Fruit fly (Drosophila melanogaster) whole organism, embryonic: ENCODE measurements around the gene mRpL12.
A peak's percentile ranks its signal among the peaks of the same experiment; 100 is the strongest.

Source experiments
- Bgb ChIP-seq: fragments of 200-800 bp; sonication (Bioruptor generic); IDR thresholded peaks from 2 replicates; pipeline ENCODE4 v1.3.6; 2022; ENCODE audit warnings: missing biosample characterization, missing genetic modification characterization; ENCODE audit not compliant: partially characterized antibody
- CG11093 ChIP-seq: fragments of 200-800 bp; sonication (Bioruptor generic); IDR thresholded peaks from 3 replicates; pipeline ENCODE4 v1.3.6; 2022; ENCODE audit warnings: missing biosample characterization, missing genetic modification characterization
- CG11504 ChIP-seq: fragments of 200-800 bp; sonication (Bioruptor generic); optimal IDR thresholded peaks from 3 replicates; lab custom pipeline; 2019; ENCODE audit warnings: missing biosample characterization, mild to moderate bottlenecking, missing genetic modification characterization, moderate library complexity
- CG12942 ChIP-seq: fragments of 200-800 bp; sonication (Bioruptor generic); optimal IDR thresholded peaks from 3 replicates; lab custom pipeline; 2016; ENCODE audit warnings: missing biosample characterization, missing genetic modification characterization
- CG15269 ChIP-seq: fragments of 200-800 bp; sonication (Bioruptor generic); optimal IDR thresholded peaks from 2 replicates; lab custom pipeline; 2018; ENCODE audit warnings: missing biosample characterization, mild to moderate bottlenecking, missing genetic modification characterization, moderate library complexity
- CG18619 ChIP-seq: fragments of 200-800 bp; sonication (Bioruptor generic); optimal IDR thresholded peaks from 3 replicates; lab custom pipeline; 2017; ENCODE audit warnings: missing biosample characterization, mild to moderate bottlenecking, missing genetic modification characterization
- CG3847 ChIP-seq: fragments of 200-800 bp; sonication (Bioruptor generic); IDR thresholded peaks from 2 replicates; pipeline ENCODE4 v1.3.6; 2022; ENCODE audit warnings: missing biosample characterization, missing genetic modification characterization
- CG4404 ChIP-seq: fragments of 200-800 bp; sonication (Bioruptor generic); IDR thresholded peaks from 2 replicates; pipeline ENCODE4 v1.3.6; 2022; ENCODE audit warnings: missing biosample characterization, missing genetic modification characterization
- CG6175 ChIP-seq: fragments of 200-800 bp; sonication (Bioruptor generic); IDR thresholded peaks from 3 replicates; pipeline ENCODE4 v1.3.6; 2022; ENCODE audit warnings: missing biosample characterization, missing genetic modification characterization
- CG7271 ChIP-seq: fragments of 200-800 bp; sonication (Bioruptor generic); optimal IDR thresholded peaks from 2 replicates; lab custom pipeline; 2018; ENCODE audit warnings: missing biosample characterization, mild to moderate bottlenecking, missing genetic modification characterization, moderate library complexity
- CG7357 ChIP-seq: fragments of 200-800 bp; sonication (Bioruptor generic); IDR thresholded peaks from 3 replicates; pipeline ENCODE4 v1.3.6; 2022; ENCODE audit warnings: missing biosample characterization, missing genetic modification characterization
- CG8359 ChIP-seq: fragments of 200-800 bp; sonication (Bioruptor generic); optimal IDR thresholded peaks from 2 replicates; lab custom pipeline; 2017; ENCODE audit warnings: missing biosample characterization, mild to moderate bottlenecking, missing genetic modification characterization, borderline replicate concordance
- CG8478 ChIP-seq: fragments of >200 bp; optimal IDR thresholded peaks from 2 replicates; lab custom pipeline; 2018
- CG9437 ChIP-seq: fragments of 200-800 bp; sonication (Bioruptor generic); optimal IDR thresholded peaks from 2 replicates; lab custom pipeline; 2018; ENCODE audit warnings: missing biosample characterization, mild to moderate bottlenecking, missing genetic modification characterization
- CG9727 ChIP-seq: fragments of 200-800 bp; sonication (Bioruptor generic); optimal IDR thresholded peaks from 3 replicates; lab custom pipeline; 2017; ENCODE audit warnings: missing biosample characterization, mild to moderate bottlenecking, missing genetic modification characterization
- Camta ChIP-seq: fragments of 200-800 bp; sonication (Bioruptor generic); optimal IDR thresholded peaks from 2 replicates; lab custom pipeline; 2016; ENCODE audit warnings: missing biosample characterization, missing genetic modification characterization
- Doc2 ChIP-seq: fragments of 200-800 bp; sonication (Bioruptor generic); IDR thresholded peaks from 2 replicates; pipeline ENCODE4 v1.3.6; 2022; ENCODE audit warnings: missing biosample characterization, missing genetic modification characterization
- Dp ChIP-seq: fragments of 200-800 bp; sonication (Bioruptor generic); optimal IDR thresholded peaks from 2 replicates; lab custom pipeline; 2018; ENCODE audit warnings: missing biosample characterization, mild to moderate bottlenecking, missing genetic modification characterization, moderate library complexity
- Dref ChIP-seq: fragments of 200-800 bp; sonication (Bioruptor generic); IDR thresholded peaks from 2 replicates; pipeline ENCODE4 v1.3.6; 2022; ENCODE audit warnings: missing biosample characterization, missing genetic modification characterization
- Fer2 ChIP-seq: fragments of 200-800 bp; sonication (Bioruptor generic); optimal IDR thresholded peaks from 2 replicates; lab custom pipeline; 2018; ENCODE audit warnings: missing biosample characterization, mild to moderate bottlenecking, missing genetic modification characterization, moderate library complexity
- H2.0 ChIP-seq: fragments of 200-800 bp; sonication (Bioruptor generic); IDR thresholded peaks from 2 replicates; pipeline ENCODE4 v1.3.6; 2022; ENCODE audit warnings: missing biosample characterization, missing genetic modification characterization
- HHEX ChIP-seq: fragments of 200-800 bp; sonication (Bioruptor generic); optimal IDR thresholded peaks from 3 replicates; lab custom pipeline; 2017; ENCODE audit warnings: missing biosample characterization, mild to moderate bottlenecking, missing genetic modification characterization, missing genetic modification reagents
- Hr3 ChIP-seq: fragments of 200-800 bp; sonication (Bioruptor generic); optimal IDR thresholded peaks from 3 replicates; lab custom pipeline; 2016; ENCODE audit warnings: missing biosample characterization, missing genetic modification characterization
- Hr78 ChIP-seq, 2 experiments: fragments of 200-800 bp in 1 of 2; fragments of >200 bp in 1 of 2; sonication (Bioruptor generic) in 1 of 2; optimal IDR thresholded peaks; 2 replicates each; lab custom pipeline; 2017 to 2019; ENCODE audit warnings: missing biosample characterization in 2 of 2, missing genetic modification characterization in 2 of 2, mild to moderate bottlenecking in 1 of 2, moderate library complexity in 1 of 2
- MTF-1 ChIP-seq: fragments of 200-800 bp; sonication (Bioruptor generic); optimal IDR thresholded peaks from 2 replicates; lab custom pipeline; 2018; ENCODE audit warnings: missing biosample characterization, mild to moderate bottlenecking, missing genetic modification characterization, borderline replicate concordance
- Med ChIP-seq: fragments of 200-800 bp; sonication (Bioruptor generic); peaks from one replicate; lab custom pipeline; 2016; ENCODE audit warnings: missing biosample characterization, missing genetic modification characterization, mild to moderate bottlenecking, inconsistent platforms, moderate library complexity
- Optix ChIP-seq: fragments of 200-800 bp; sonication (Bioruptor generic); IDR thresholded peaks from 3 replicates; pipeline ENCODE4 v1.3.6; 2022; ENCODE audit warnings: missing biosample characterization, missing genetic modification characterization
- Sox100B ChIP-seq: fragments of 200-800 bp; sonication (Bioruptor generic); optimal IDR thresholded peaks from 3 replicates; lab custom pipeline; 2018; ENCODE audit warnings: missing biosample characterization, mild to moderate bottlenecking, missing genetic modification characterization
- cad ChIP-seq: fragments of >200 bp; optimal IDR thresholded peaks from 2 replicates; lab custom pipeline; 2017; ENCODE audit warnings: missing biosample characterization, missing genetic modification characterization
- cato ChIP-seq: fragments of 200-800 bp; sonication (Bioruptor generic); optimal IDR thresholded peaks from 2 replicates; lab custom pipeline; 2016; ENCODE audit warnings: missing biosample characterization, missing genetic modification characterization, borderline replicate concordance
- cg ChIP-seq: fragments of 200-800 bp; sonication (Bioruptor generic); optimal IDR thresholded peaks from 3 replicates; lab custom pipeline; 2019; ENCODE audit warnings: missing biosample characterization, mild to moderate bottlenecking, missing genetic modification characterization, moderate library complexity
- ci ChIP-seq: fragments of 200-800 bp; sonication (Bioruptor generic); IDR thresholded peaks from 3 replicates; pipeline ENCODE4 v1.3.6; 2022; ENCODE audit warnings: missing biosample characterization, missing genetic modification characterization
- cwo ChIP-seq: fragments of 200-800 bp; sonication (Bioruptor generic); optimal IDR thresholded peaks from 3 replicates; lab custom pipeline; 2017; ENCODE audit warnings: missing biosample characterization, missing genetic modification characterization, mild to moderate bottlenecking, moderate library complexity, missing genetic modification reagents
- disco-r ChIP-seq: fragments of 200-800 bp; sonication (Bioruptor generic); optimal IDR thresholded peaks from 2 replicates; lab custom pipeline; 2016; ENCODE audit warnings: missing biosample characterization, missing genetic modification characterization
- ewg ChIP-seq: fragments of 200-800 bp; sonication (Bioruptor generic); optimal IDR thresholded peaks from 3 replicates; lab custom pipeline; 2017; ENCODE audit warnings: mild to moderate bottlenecking, missing biosample characterization, missing genetic modification reagents, missing genetic modification characterization
- her ChIP-seq: fragments of 200-800 bp; sonication (Bioruptor generic); optimal IDR thresholded peaks from 2 replicates; lab custom pipeline; 2016; ENCODE audit warnings: missing biosample characterization, missing genetic modification characterization
- jing ChIP-seq: fragments of 200-800 bp; sonication (Bioruptor generic); optimal IDR thresholded peaks from 2 replicates; lab custom pipeline; 2018; ENCODE audit warnings: missing biosample characterization, mild to moderate bottlenecking, missing genetic modification characterization
- kah ChIP-seq: fragments of 200-800 bp; sonication (Bioruptor generic); optimal IDR thresholded peaks from 2 replicates; lab custom pipeline; 2018; ENCODE audit warnings: missing biosample characterization, mild to moderate bottlenecking, missing genetic modification characterization
- lola ChIP-seq, 3 experiments: fragments of >200 bp in 2 of 3; fragments of 200-800 bp in 1 of 3; sonication (Bioruptor generic) in 1 of 3; optimal IDR thresholded peaks; 2 replicates each; lab custom pipeline; 2017 to 2019; ENCODE audit warnings: missing biosample characterization in 3 of 3, missing genetic modification characterization in 3 of 3, mild to moderate bottlenecking in 1 of 3, moderate library complexity in 1 of 3
- nom ChIP-seq: fragments of 200-800 bp; sonication (Bioruptor generic); optimal IDR thresholded peaks from 2 replicates; lab custom pipeline; 2017; ENCODE audit warnings: missing biosample characterization, missing genetic modification characterization, mild to moderate bottlenecking, moderate library complexity, missing genetic modification reagents
- phol ChIP-seq: fragments of 200-800 bp; sonication (Bioruptor generic); optimal IDR thresholded peaks from 3 replicates; lab custom pipeline; 2018; ENCODE audit warnings: missing biosample characterization, mild to moderate bottlenecking, missing genetic modification characterization, moderate library complexity
- pros ChIP-seq: fragments of 200-800 bp; sonication (Bioruptor generic); optimal IDR thresholded peaks from 3 replicates; lab custom pipeline; 2019; ENCODE audit warnings: missing biosample characterization, mild to moderate bottlenecking, missing genetic modification characterization, moderate library complexity
- repo ChIP-seq: fragments of 200-800 bp; sonication (Bioruptor generic); optimal IDR thresholded peaks from 2 replicates; lab custom pipeline; 2016; ENCODE audit warnings: missing biosample characterization, missing genetic modification characterization
- row ChIP-seq: fragments of 200-800 bp; sonication (Bioruptor generic); IDR thresholded peaks from 3 replicates; pipeline ENCODE4 v1.3.6; 2022; ENCODE audit warnings: missing biosample characterization, missing genetic modification characterization
- shn ChIP-seq: fragments of 200-800 bp; sonication (Bioruptor generic); optimal IDR thresholded peaks from 3 replicates; lab custom pipeline; 2016; ENCODE audit warnings: missing biosample characterization, missing genetic modification characterization
- slou ChIP-seq: fragments of 200-800 bp; sonication (Bioruptor generic); optimal IDR thresholded peaks from 3 replicates; lab custom pipeline; 2016; ENCODE audit warnings: missing biosample characterization, missing genetic modification characterization
- tap ChIP-seq: fragments of 200-800 bp; optimal IDR thresholded peaks from 3 replicates; lab custom pipeline; 2019; ENCODE audit warnings: missing biosample characterization, mild to moderate bottlenecking, missing genetic modification characterization, moderate library complexity
- trem ChIP-seq: fragments of 200-800 bp; optimal IDR thresholded peaks from 3 replicates; lab custom pipeline; 2019; ENCODE audit warnings: missing biosample characterization, mild to moderate bottlenecking, missing genetic modification characterization, moderate library complexity
- wdn ChIP-seq: fragments of 200-800 bp; sonication (Bioruptor generic); IDR thresholded peaks from 2 replicates; pipeline ENCODE4 v1.3.6; 2022; ENCODE audit warnings: missing biosample characterization, missing genetic modification characterization
- zen ChIP-seq: fragments of 200-800 bp; sonication (Bioruptor generic); optimal IDR thresholded peaks from 3 replicates; lab custom pipeline; 2018; ENCODE audit warnings: missing biosample characterization, mild to moderate bottlenecking, missing genetic modification characterization, moderate library complexity

mRpL12 gene

dm6 chr3L:8997686-8998239, 41.2 kb downstream of the mRpL12 start, which contains the start of the genes smg and CG5087 (continued):
- TF ChIP-seq row: peak; percentile 55
- no peak for TF ChIP-seq CG11504 (tag; lab: Kevin White, UChicago)
- peak; percentile 35 for TF ChIP-seq CG8478
- peak; percentile 73; the same call in 1 of the 2 replicates for TF ChIP-seq Bgb
- TF ChIP-seq cato (GFP tag; lab: Kevin White, UChicago): no peak
- peak; percentile 52 for TF ChIP-seq Hr3 (GFP tag; lab: Kevin White, UChicago)
- no peak for TF ChIP-seq CG15269 (tag; lab: Kevin White, UChicago)
- no peak for TF ChIP-seq Doc2 (GFP tag; lab: Robert Waterston, UW)
- TF ChIP-seq CG9437 (GFP tag; lab: Kevin White, UChicago): no peak
- peak; percentile 72 for TF ChIP-seq phol (tag; lab: Kevin White, UChicago)
- no peak for TF ChIP-seq cad (GFP tag; lab: Kevin White, UChicago)
- TF ChIP-seq CG3847 (GFP tag; lab: Robert Waterston, UW): peak; percentile 70
- no peak for TF ChIP-seq jing (GFP tag; lab: Kevin White, UChicago)
- no peak for TF ChIP-seq Sox100B (GFP tag; lab: Kevin White, UChicago)
- no peak for TF ChIP-seq Optix (GFP tag; lab: Robert Waterston, UW)
- no peak for TF ChIP-seq CG6175 (GFP tag; lab: Robert Waterston, UW)
- TF ChIP-seq ewg (GFP tag; lab: Kevin White, UChicago): peak; percentile 65
- no peak for TF ChIP-seq tap
- peak in 1 of 2 experiments; percentile 46 for TF ChIP-seq Hr78 (GFP tag; optimal IDR thresholded peaks at IDR 0.05; lab: Kevin White, UChicago)
- peak; percentile 40 for TF ChIP-seq CG9727
- peak; percentile 86 for TF ChIP-seq trem (tag; lab: Kevin White, UChicago)
- TF ChIP-seq Dref (GFP tag; lab: Robert Waterston, UW): peak; percentile 98
- no peak for TF ChIP-seq Camta (GFP tag; lab: Kevin White, UChicago)
- no peak for TF ChIP-seq CG7357
- no peak for TF ChIP-seq cwo (GFP tag; lab: Kevin White, UChicago)
- TF ChIP-seq Med: peak; percentile 92
- TF ChIP-seq her (GFP tag; lab: Kevin White, UChicago): peak; percentile 68
- TF ChIP-seq Dp: peak; percentile 56
- no peak for TF ChIP-seq Fer2 (tag; lab: Kevin White, UChicago)
- TF ChIP-seq CG4404: no peak
- TF ChIP-seq lola (GFP tag; optimal IDR thresholded peaks at IDR 0.05; lab: Kevin White, UChicago): no peak
- TF ChIP-seq pros (GFP tag; lab: Kevin White, UChicago): no peak
- TF ChIP-seq shn (GFP tag; lab: Kevin White, UChicago): peak; percentile 25
- no peak for TF ChIP-seq kah (GFP tag; lab: Kevin White, UChicago)
- peak; percentile 60; the same call in 1 of the 3 replicates for TF ChIP-seq ci (GFP tag; lab: Robert Waterston, UW)
- TF ChIP-seq H2.0 (GFP tag; lab: Robert Waterston, UW): no peak
- TF ChIP-seq repo (GFP tag; lab: Kevin White, UChicago): peak; percentile 63
- TF ChIP-seq wdn: peak; percentile 31; the same call in 1 of the 2 replicates
- TF ChIP-seq nom (GFP tag; lab: Kevin White, UChicago): peak; percentile 0
- TF ChIP-seq disco-r: no peak
- no peak for TF ChIP-seq MTF-1 (GFP tag; lab: Kevin White, UChicago)
- TF ChIP-seq zen (tag; lab: Kevin White, UChicago): peak; percentile 68
- TF ChIP-seq CG7271: no peak
- no peak for TF ChIP-seq slou
- TF ChIP-seq CG12942 (GFP tag; lab: Kevin White, UChicago): peak; percentile 46
- TF ChIP-seq CG8359: no peak
- TF ChIP-seq cg (GFP tag; lab: Kevin White, UChicago): peak; percentile 74
- TF ChIP-seq HHEX: no peak
- TF ChIP-seq CG11093 (GFP tag; lab: Robert Waterston, UW): no peak
- no peak for TF ChIP-seq CG18619 (GFP tag; lab: Kevin White, UChicago)
